Fruit fly (Drosophila melanogaster) whole organism, embryonic: Measurements from ENCODE around the gene CG14882.

Experiments
- ATbp ChIP-seq: fragments of 200-800 bp; sonication (Bioruptor generic); optimal IDR thresholded peaks from 2 replicates; lab custom pipeline; 2017; ENCODE audit warnings: missing biosample characterization, mild to moderate bottlenecking, missing genetic modification characterization, missing genetic modification reagents
- BtbVII ChIP-seq: fragments of 200-800 bp; sonication (Bioruptor generic); optimal IDR thresholded peaks from 3 replicates; lab custom pipeline; 2017; ENCODE audit warnings: missing biosample characterization, mild to moderate bottlenecking, missing genetic modification characterization
- CG10321 ChIP-seq: fragments of 200-800 bp; sonication (Bioruptor generic); IDR thresholded peaks from 2 replicates; pipeline ENCODE4 v1.3.6; 2022; ENCODE audit warnings: missing biosample characterization, missing genetic modification characterization
- CG10543 ChIP-seq: fragments of 200-800 bp; sonication (Bioruptor generic); optimal IDR thresholded peaks from 3 replicates; lab custom pipeline; 2017; ENCODE audit warnings: missing biosample characterization, mild to moderate bottlenecking, missing genetic modification characterization, moderate library complexity
- CG11456 ChIP-seq: fragments of 200-800 bp; sonication (Bioruptor generic); IDR thresholded peaks from 3 replicates; pipeline ENCODE4 v1.3.6; 2022; ENCODE audit warnings: missing biosample characterization, missing genetic modification characterization
- CG13894 ChIP-seq: fragments of 200-800 bp; sonication (Bioruptor generic); optimal IDR thresholded peaks from 3 replicates; lab custom pipeline; 2018; ENCODE audit warnings: missing biosample characterization, mild to moderate bottlenecking, missing genetic modification characterization, moderate library complexity
- CG14014 ChIP-seq: fragments of 200-800 bp; sonication (Bioruptor generic); IDR thresholded peaks from 2 replicates; pipeline ENCODE4 v1.3.6; 2022; ENCODE audit warnings: missing biosample characterization, missing genetic modification characterization
- CG1529 ChIP-seq: fragments of 200-800 bp; sonication (Bioruptor generic); optimal IDR thresholded peaks from 3 replicates; lab custom pipeline; 2018; ENCODE audit warnings: missing biosample characterization, missing genetic modification characterization
- CG1603 ChIP-seq: fragments of 200-800 bp; sonication (Bioruptor generic); optimal IDR thresholded peaks from 2 replicates; lab custom pipeline; 2019; ENCODE audit warnings: missing biosample characterization, mild to moderate bottlenecking, missing genetic modification characterization, moderate library complexity
- CG16815 ChIP-seq: fragments of 200-800 bp; sonication (Bioruptor generic); optimal IDR thresholded peaks from 3 replicates; lab custom pipeline; 2017; ENCODE audit warnings: missing biosample characterization, mild to moderate bottlenecking, missing genetic modification characterization
- CG17361 ChIP-seq: fragments of 200-800 bp; sonication (Bioruptor generic); IDR thresholded peaks from 3 replicates; pipeline ENCODE4 v1.3.6; 2022; ENCODE audit warnings: missing biosample characterization, missing genetic modification characterization
- CG18011 ChIP-seq: fragments of 200-800 bp; sonication (Bioruptor generic); optimal IDR thresholded peaks from 2 replicates; lab custom pipeline; 2017; ENCODE audit warnings: missing biosample characterization, missing genetic modification characterization, mild to moderate bottlenecking, moderate library complexity, missing genotype
- CG30020 ChIP-seq: fragments of 200-800 bp; optimal IDR thresholded peaks from 2 replicates; lab custom pipeline; 2019; ENCODE audit warnings: missing biosample characterization, mild to moderate bottlenecking, missing genetic modification characterization, moderate library complexity
- CG30431 ChIP-seq: fragments of 200-800 bp; sonication (Bioruptor generic); optimal IDR thresholded peaks from 2 replicates; lab custom pipeline; 2017; ENCODE audit warnings: missing biosample characterization, missing genetic modification characterization
- CG32767 ChIP-seq: fragments of 200-800 bp; sonication (Bioruptor generic); IDR thresholded peaks from 2 replicates; pipeline ENCODE4 v1.3.6; 2022; ENCODE audit warnings: missing biosample characterization, missing genetic modification characterization
- CG3281 ChIP-seq: fragments of 200-800 bp; sonication (Bioruptor generic); optimal IDR thresholded peaks from 3 replicates; lab custom pipeline; 2017; ENCODE audit warnings: missing biosample characterization, mild to moderate bottlenecking, missing genetic modification characterization
- CG33213 ChIP-seq: fragments of 200-800 bp; sonication (Bioruptor generic); optimal IDR thresholded peaks from 3 replicates; lab custom pipeline; 2016; ENCODE audit warnings: missing biosample characterization, missing genetic modification characterization
- CG3726 ChIP-seq: fragments of 200-800 bp; sonication (Bioruptor generic); IDR thresholded peaks from 3 replicates; pipeline ENCODE4, ENCODE4 v1.3.6; 2022; ENCODE audit warnings: missing biosample characterization, missing genetic modification characterization
- CG3847 ChIP-seq: fragments of 200-800 bp; sonication (Bioruptor generic); IDR thresholded peaks from 2 replicates; pipeline ENCODE4 v1.3.6; 2022; ENCODE audit warnings: missing biosample characterization, missing genetic modification characterization
- CG42726 ChIP-seq: fragments of 200-800 bp; sonication (Bioruptor generic); IDR thresholded peaks from 2 replicates; pipeline ENCODE4 v1.3.6; 2022; ENCODE audit warnings: missing biosample characterization, missing genetic modification characterization; ENCODE audit not compliant: partially characterized antibody
- CG4282 ChIP-seq: fragments of 200-800 bp; sonication (Bioruptor generic); optimal IDR thresholded peaks from 2 replicates; lab custom pipeline; 2016; ENCODE audit warnings: missing biosample characterization, missing genetic modification characterization
- CG5180 ChIP-seq: fragments of 200-800 bp; sonication (Bioruptor generic); optimal IDR thresholded peaks from 3 replicates; lab custom pipeline; 2017; ENCODE audit warnings: missing biosample characterization, missing genetic modification characterization, mild to moderate bottlenecking, moderate library complexity, missing genetic modification reagents
- CG5953 ChIP-seq: fragments of 200-800 bp; sonication (Bioruptor generic); IDR thresholded peaks from 2 replicates; pipeline ENCODE4 v1.3.6; 2022; ENCODE audit warnings: missing biosample characterization, missing genetic modification characterization
- CG6854 ChIP-seq: fragments of 200-800 bp; sonication (Bioruptor generic); optimal IDR thresholded peaks from 3 replicates; lab custom pipeline; 2017; ENCODE audit warnings: missing biosample characterization, mild to moderate bottlenecking, missing genetic modification characterization
- CG7271 ChIP-seq: fragments of 200-800 bp; sonication (Bioruptor generic); optimal IDR thresholded peaks from 2 replicates; lab custom pipeline; 2018; ENCODE audit warnings: missing biosample characterization, mild to moderate bottlenecking, missing genetic modification characterization, moderate library complexity
- CG7556 ChIP-seq: fragments of 200-800 bp; sonication (Bioruptor generic); optimal IDR thresholded peaks from 2 replicates; lab custom pipeline; 2017; ENCODE audit warnings: missing biosample characterization, mild to moderate bottlenecking, missing genetic modification characterization
- CG9437 ChIP-seq: fragments of 200-800 bp; sonication (Bioruptor generic); optimal IDR thresholded peaks from 2 replicates; lab custom pipeline; 2018; ENCODE audit warnings: missing biosample characterization, mild to moderate bottlenecking, missing genetic modification characterization
- CrebB ChIP-seq: fragments of 200-800 bp; sonication (Bioruptor generic); optimal IDR thresholded peaks from 3 replicates; lab custom pipeline; 2018; ENCODE audit warnings: missing biosample characterization, mild to moderate bottlenecking, missing genetic modification characterization
- Hmx ChIP-seq: fragments of 200-800 bp; sonication (Bioruptor generic); optimal IDR thresholded peaks from 2 replicates; lab custom pipeline; 2016; ENCODE audit warnings: missing biosample characterization, missing genetic modification characterization
- Hr3 ChIP-seq: fragments of 200-800 bp; sonication (Bioruptor generic); optimal IDR thresholded peaks from 3 replicates; lab custom pipeline; 2016; ENCODE audit warnings: missing biosample characterization, missing genetic modification characterization
- Kr ChIP-seq: fragments of 200-800 bp; sonication (Bioruptor generic); optimal IDR thresholded peaks from 2 replicates; lab custom pipeline; 2017; ENCODE audit warnings: missing biosample characterization, mild to moderate bottlenecking, missing genetic modification characterization
- Mad ChIP-seq: fragments of 200-800 bp; sonication (Bioruptor generic); optimal IDR thresholded peaks from 2 replicates; lab custom pipeline; 2016; ENCODE audit warnings: missing biosample characterization, missing genetic modification characterization
- Max ChIP-seq: fragments of 200-800 bp; sonication (Bioruptor generic); optimal IDR thresholded peaks from 2 replicates; lab custom pipeline; 2016; ENCODE audit warnings: missing biosample characterization, mild to moderate bottlenecking, missing genetic modification characterization
- NK7.1 ChIP-seq: fragments of 200-800 bp; sonication (Bioruptor generic); optimal IDR thresholded peaks from 3 replicates; lab custom pipeline; 2016; ENCODE audit warnings: missing biosample characterization, missing genetic modification characterization
- ase ChIP-seq: fragments of 200-800 bp; sonication (Bioruptor generic); IDR thresholded peaks from 3 replicates; pipeline ENCODE4 v1.3.6; 2022; ENCODE audit warnings: missing biosample characterization, missing genetic modification characterization
- bsh ChIP-seq, 2 experiments: fragments of 200-800 bp; sonication (Bioruptor generic); optimal IDR thresholded peaks; 2 replicates each; lab custom pipeline; 2017 to 2018; ENCODE audit warnings: mild to moderate bottlenecking in 2 of 2, missing biosample characterization in 2 of 2, missing genetic modification characterization in 2 of 2, moderate library complexity in 1 of 2
- chn ChIP-seq: fragments of 200-800 bp; sonication (Bioruptor generic); optimal IDR thresholded peaks from 2 replicates; lab custom pipeline; 2016; ENCODE audit warnings: missing biosample characterization, missing genetic modification characterization
- corto ChIP-seq: fragments of 200-800 bp; sonication (Bioruptor generic); optimal IDR thresholded peaks from 2 replicates; lab custom pipeline; 2016; ENCODE audit warnings: missing biosample characterization, mild to moderate bottlenecking, missing genetic modification characterization, moderate library complexity
- crc ChIP-seq: fragments of 200-800 bp; sonication (Bioruptor generic); optimal IDR thresholded peaks from 2 replicates; lab custom pipeline; 2016; ENCODE audit warnings: missing biosample characterization, missing genetic modification characterization
- dati ChIP-seq: fragments of 200-800 bp; sonication (Bioruptor generic); IDR thresholded peaks from 2 replicates; pipeline ENCODE4 v1.3.6; 2022; ENCODE audit warnings: missing biosample characterization, missing genetic modification characterization
- ems ChIP-seq: fragments of 200-800 bp; sonication (Bioruptor generic); optimal IDR thresholded peaks from 3 replicates; lab custom pipeline; 2016; ENCODE audit warnings: missing biosample characterization, missing genetic modification characterization
- fu2 ChIP-seq: fragments of 200-800 bp; sonication (Bioruptor generic); optimal IDR thresholded peaks from 2 replicates; lab custom pipeline; 2016; ENCODE audit warnings: missing biosample characterization, missing genetic modification characterization
- gce ChIP-seq: fragments of 200-800 bp; sonication (Bioruptor generic); IDR thresholded peaks from 3 replicates; pipeline ENCODE4 v1.3.6; 2022; ENCODE audit warnings: missing biosample characterization, missing genetic modification characterization
- lab ChIP-seq: fragments of 200-800 bp; sonication (Bioruptor generic); optimal IDR thresholded peaks from 3 replicates; lab custom pipeline; 2017; ENCODE audit warnings: missing biosample characterization, missing genetic modification characterization, mild to moderate bottlenecking, moderate library complexity, missing genetic modification reagents
- lilli ChIP-seq: fragments of 200-800 bp; sonication (Bioruptor generic); optimal IDR thresholded peaks from 3 replicates; lab custom pipeline; 2016; ENCODE audit warnings: missing biosample characterization, missing genetic modification characterization
- org-1 ChIP-seq: fragments of 200-800 bp; sonication (Bioruptor generic); optimal IDR thresholded peaks from 2 replicates; lab custom pipeline; 2017; ENCODE audit warnings: missing biosample characterization, missing genetic modification characterization
- otp ChIP-seq: fragments of 200-800 bp; sonication (Bioruptor generic); IDR thresholded peaks from 3 replicates; pipeline ENCODE4, ENCODE4 v1.3.6; 2022; ENCODE audit warnings: missing biosample characterization, missing genetic modification characterization
- psq ChIP-seq: fragments of 200-800 bp; sonication (Bioruptor generic); optimal IDR thresholded peaks from 2 replicates; lab custom pipeline; 2017; ENCODE audit warnings: missing biosample characterization, missing genetic modification characterization
- ranshi ChIP-seq: fragments of 200-800 bp; sonication (Bioruptor generic); IDR thresholded peaks from 2 replicates; pipeline ENCODE4 v1.3.6; 2022; ENCODE audit warnings: missing biosample characterization, missing genetic modification characterization
- sens-2 ChIP-seq: fragments of 200-800 bp; sonication (Bioruptor generic); IDR thresholded peaks from 2 replicates; pipeline ENCODE4 v1.3.6; 2022; ENCODE audit warnings: missing biosample characterization, missing genetic modification characterization

CG14882 gene

dm6 chr3R:16469501-16470263 is 26.7 kb downstream of the CG14882 start, which contains the start of the genes CG42232 and CSN5 (continued):
- TF ChIP-seq ATbp (no peak), CG9437 (GFP tag; lab: Kevin White, UChicago) (peak; percentile 59), otp (GFP tag; lab: Robert Waterston, UW) (no peak), CG3726 (no peak), CG32767 (GFP tag; lab: Robert Waterston, UW) (peak; percentile 36; the same call in 1 of the 2 replicates), NK7.1 (GFP tag; lab: Kevin White, UChicago) (no peak), CG10321 (GFP tag; lab: Robert Waterston, UW) (no peak), Mad (peak; percentile 47), ranshi (GFP tag; lab: Robert Waterston, UW) (no peak), CG4282 (GFP tag; lab: Kevin White, UChicago) (no peak), fu2 (GFP tag; lab: Kevin White, UChicago) (no peak), dati (GFP tag; lab: Robert Waterston, UW) (no peak), CrebB (tag; lab: Kevin White, UChicago) (no peak), CG30020 (tag; lab: Kevin White, UChicago) (peak; percentile 37), CG11456 (peak; percentile 69; the same call in 2 of the 3 replicates), CG42726 (GFP tag; lab: Robert Waterston, UW) (no peak), CG1603 (tag; lab: Kevin White, UChicago) (no peak), Max (GFP tag; lab: Kevin White, UChicago) (no peak), lab (no peak), crc (GFP tag; lab: Kevin White, UChicago) (no peak), bsh (GFP tag; optimal IDR thresholded peaks at IDR 0.05; lab: Kevin White, UChicago) (no peak), CG10543 (no peak), chn (peak; percentile 37), BtbVII (GFP tag; lab: Kevin White, UChicago) (no peak), gce (GFP tag; lab: Robert Waterston, UW) (no peak), CG5953 (GFP tag; lab: Robert Waterston, UW) (0 out of 2 replicates have a peak, but pooled peaks have one; percentile 16), CG7556 (GFP tag; lab: Kevin White, UChicago) (no peak), CG13894 (tag; lab: Kevin White, UChicago) (no peak), corto (no peak), Kr (no peak), psq (peak; percentile 28), CG18011 (GFP tag; lab: Kevin White, UChicago) (no peak), CG14014 (GFP tag; lab: Robert Waterston, UW) (peak; percentile 55; the same call in 1 of the 2 replicates), CG6854 (no peak), CG17361 (no peak; the same call in 2 of the 3 replicates), sens-2 (GFP tag; lab: Robert Waterston, UW) (no peak), lilli (GFP tag; lab: Kevin White, UChicago) (no peak), CG1529 (GFP tag; lab: Kevin White, UChicago) (no peak), ems (GFP tag; lab: Kevin White, UChicago) (peak; percentile 44), org-1 (GFP tag; lab: Kevin White, UChicago) (no peak), CG33213 (GFP tag; lab: Kevin White, UChicago) (no peak), CG7271 (tag; lab: Kevin White, UChicago) (no peak), CG16815 (GFP tag; lab: Kevin White, UChicago) (peak; percentile 19), Hmx (GFP tag; lab: Kevin White, UChicago) (no peak), ase (GFP tag; lab: Robert Waterston, UW) (no peak), CG30431 (GFP tag; lab: Kevin White, UChicago) (no peak), CG5180 (GFP tag; lab: Kevin White, UChicago) (no peak), CG3281 (GFP tag; lab: Kevin White, UChicago) (no peak), CG3847 (peak; percentile 69), Hr3 (peak; percentile 72)
